Worm (Caenorhabditis elegans) whole organism, L4 larva: Measurements from ENCODE around the gene F13H8.11.

Experiments used
- D1046.2 ChIP-seq: fragments of 200-800 bp; sonication (Bioruptor generic); IDR thresholded peaks from 2 replicates; pipeline ENCODE4 v1.3.6; 2022; ENCODE audit warnings: missing genetic modification characterization, missing compliant biosample characterization
- F10B5.3 ChIP-seq: sonication (generic microtip); optimal IDR thresholded peaks from 2 replicates; lab custom pipeline; 2016; ENCODE audit warnings: mild to moderate bottlenecking, missing genetic modification characterization, missing compliant biosample characterization
- Y105C5A.15 ChIP-seq: fragments of 200-800 bp; sonication (Bioruptor generic); IDR thresholded peaks from 2 replicates; pipeline ENCODE4 v1.3.6; 2022; ENCODE audit warnings: missing genetic modification characterization, missing compliant biosample characterization
- Y5F2A.4 ChIP-seq: fragments of 200-800 bp; sonication (Bioruptor generic); optimal IDR thresholded peaks from 2 replicates; lab custom pipeline; 2018; ENCODE audit warnings: mild to moderate bottlenecking, missing genetic modification characterization, missing compliant biosample characterization
- aly-2 ChIP-seq: sonication (generic microtip); optimal IDR thresholded peaks from 2 replicates; lab custom pipeline; 2018; ENCODE audit warnings: missing biosample characterization, missing genetic modification characterization
- arid-1 ChIP-seq: fragments of 200-800 bp; sonication (Bioruptor generic); conservative IDR thresholded peaks from 2 replicates; pipeline ENCODE4 v1.3.6; 2022; ENCODE audit warnings: missing genetic modification reagents, missing genetic modification characterization, missing compliant biosample characterization
- ceh-20 ChIP-seq: fragments of 200-800 bp; sonication (Bioruptor generic); IDR thresholded peaks from 2 replicates; pipeline ENCODE4 v1.3.6; 2022; ENCODE audit warnings: missing genetic modification reagents, missing genetic modification characterization, missing compliant biosample characterization
- ceh-28 ChIP-seq: fragments of 150-350 bp; optimal IDR thresholded peaks from 2 replicates; lab custom pipeline; 2014; ENCODE audit warnings: missing biosample characterization, missing genetic modification reagents, missing genetic modification characterization
- ceh-32 ChIP-seq: sonication (generic microtip); optimal IDR thresholded peaks from 2 replicates; lab custom pipeline; 2016; ENCODE audit warnings: mild to moderate bottlenecking, missing genetic modification characterization, missing compliant biosample characterization; ENCODE audit not compliant: poor library complexity
- ceh-62 ChIP-seq: sonication (generic microtip); optimal IDR thresholded peaks from 2 replicates; lab custom pipeline; 2017; ENCODE audit warnings: missing biosample characterization, missing genetic modification characterization
- ceh-82 ChIP-seq: sonication (generic microtip); optimal IDR thresholded peaks from 2 replicates; lab custom pipeline; 2017; ENCODE audit warnings: missing biosample characterization, missing genetic modification characterization
- ces-1 ChIP-seq: fragments of 150-350 bp; sonication (generic microtip); optimal IDR thresholded peaks from 4 replicates; lab custom pipeline; 2014; ENCODE audit warnings: missing biosample characterization, missing genetic modification reagents, missing genetic modification characterization
- cey-2 ChIP-seq: sonication (generic microtip); optimal IDR thresholded peaks from 3 replicates; lab custom pipeline; 2017; ENCODE audit warnings: missing genetic modification characterization, mild to moderate bottlenecking, missing compliant biosample characterization, antibody characterized with exemption, borderline replicate concordance; ENCODE audit not compliant: insufficient read depth
- ctbp-1 ChIP-seq: fragments of 200-800 bp; sonication (Bioruptor generic); IDR thresholded peaks from 2 replicates; pipeline ENCODE4 v1.3.6; 2022; ENCODE audit warnings: missing genetic modification reagents, missing genetic modification characterization, missing compliant biosample characterization
- daf-16 ChIP-seq, 3 experiments: sonication (generic microtip); optimal IDR thresholded peaks; 2 replicates each; lab custom pipeline; 2016 to 2017; ENCODE audit warnings: missing genetic modification characterization in 3 of 3, missing genetic modification reagents in 3 of 3, mild to moderate bottlenecking in 2 of 3, missing compliant biosample characterization in 2 of 3, missing biosample characterization in 1 of 3, moderate library complexity in 1 of 3
- daf-19 ChIP-seq: fragments of 200-800 bp; sonication (Bioruptor generic); conservative IDR thresholded peaks from 2 replicates; pipeline ENCODE4 v1.3.6; 2022; ENCODE audit warnings: missing genetic modification characterization, missing compliant biosample characterization
- dmd-8 ChIP-seq: fragments of 200-800 bp; sonication (Bioruptor generic); IDR thresholded peaks from 2 replicates; pipeline ENCODE4 v1.3.6; 2022; ENCODE audit warnings: missing genetic modification characterization, missing compliant biosample characterization
- fkh-10 ChIP-seq: fragments of 150-350 bp; optimal IDR thresholded peaks from 2 replicates; lab custom pipeline; 2014; ENCODE audit warnings: missing biosample characterization, missing genetic modification reagents, missing genetic modification characterization
- fos-1 ChIP-seq: fragments of 150-350 bp; optimal IDR thresholded peaks from 2 replicates; lab custom pipeline; 2014; ENCODE audit warnings: missing biosample characterization, missing genetic modification characterization
- lim-7 ChIP-seq: fragments of 200-800 bp; sonication (Bioruptor generic); IDR thresholded peaks from 2 replicates; pipeline ENCODE4 v1.3.6; 2022; ENCODE audit warnings: missing genetic modification characterization, missing compliant biosample characterization
- lin-15B ChIP-seq: fragments of 150-350 bp; sonication (generic microtip); optimal IDR thresholded peaks from 3 replicates; lab custom pipeline; 2014; ENCODE audit warnings: missing biosample characterization, missing genetic modification characterization
- lsy-2 ChIP-seq, 2 experiments: fragments of 150-350 bp in 1 of 2; sonication (generic microtip) in 1 of 2; optimal IDR thresholded peaks; 2 replicates each; lab custom pipeline; 2014 to 2017; ENCODE audit warnings: missing biosample characterization in 2 of 2, missing genetic modification characterization in 2 of 2
- mdl-1 ChIP-seq, 2 experiments: fragments of 150-350 bp in 1 of 2; sonication (generic microtip) in 1 of 2; optimal IDR thresholded peaks; 2 replicates each; lab custom pipeline; 2014 to 2017; ENCODE audit warnings: missing biosample characterization in 2 of 2, missing genetic modification characterization in 2 of 2
- mxl-3 ChIP-seq: fragments of 200-800 bp; sonication (Bioruptor generic); optimal IDR thresholded peaks from 2 replicates; lab custom pipeline; 2018; ENCODE audit warnings: mild to moderate bottlenecking, missing genetic modification characterization, missing compliant biosample characterization
- nhr-10 ChIP-seq: fragments of 150-350 bp; optimal IDR thresholded peaks from 2 replicates; lab custom pipeline; 2014; ENCODE audit warnings: missing biosample characterization, missing genetic modification characterization
- nhr-102 ChIP-seq: sonication (generic microtip); optimal IDR thresholded peaks from 2 replicates; lab custom pipeline; 2016; ENCODE audit warnings: mild to moderate bottlenecking, missing genetic modification characterization, moderate library complexity, missing compliant biosample characterization
- nhr-28 ChIP-seq: fragments of 150-350 bp; optimal IDR thresholded peaks from 2 replicates; lab custom pipeline; 2014; ENCODE audit warnings: missing biosample characterization, missing genetic modification characterization
- nhr-6 ChIP-seq: fragments of 150-350 bp; optimal IDR thresholded peaks from 2 replicates; lab custom pipeline; 2014; ENCODE audit warnings: missing biosample characterization, missing genetic modification characterization
- nhr-76 ChIP-seq: fragments of 150-350 bp; optimal IDR thresholded peaks from 2 replicates; lab custom pipeline; 2014; ENCODE audit warnings: missing biosample characterization, missing genetic modification characterization
- pha-4 ChIP-seq, 2 experiments: fragments of 150-350 bp in 1 of 2; fragments of 200-800 bp in 1 of 2; sonication (Bioruptor generic) in 1 of 2; IDR thresholded peaks in 1 of 2; optimal IDR thresholded peaks in 1 of 2; 2 replicates each; pipeline versions ENCODE4 v1.3.6 to Lab custom; 2014 to 2022; ENCODE audit warnings: missing genetic modification characterization in 2 of 2, missing genetic modification reagents in 2 of 2, missing biosample characterization in 1 of 2, missing compliant biosample characterization in 1 of 2
- pqm-1 ChIP-seq: sonication (generic microtip); optimal IDR thresholded peaks from 2 replicates; lab custom pipeline; 2017; ENCODE audit warnings: missing biosample characterization, missing genetic modification characterization
- skn-1 ChIP-seq: fragments of 150-350 bp; optimal IDR thresholded peaks from 2 replicates; lab custom pipeline; 2014; ENCODE audit warnings: missing biosample characterization, missing genetic modification characterization
- spr-3 ChIP-seq: fragments of 200-800 bp; sonication (Bioruptor generic); optimal IDR thresholded peaks from 2 replicates; lab custom pipeline; 2018; ENCODE audit warnings: mild to moderate bottlenecking, missing genetic modification characterization, missing compliant biosample characterization
- tra-1 ChIP-seq: fragments of 200-800 bp; sonication (Bioruptor generic); IDR thresholded peaks from 2 replicates; pipeline ENCODE4 v1.3.6; 2022; ENCODE audit warnings: missing genetic modification reagents, missing genetic modification characterization, missing compliant biosample characterization
- unc-62 ChIP-seq, 3 experiments: fragments of 150-350 bp in 1 of 3; sonication (generic microtip); optimal IDR thresholded peaks in 2 of 3; peaks in 1 of 3; 1 replicate in 1 of 3; 2 replicates in 2 of 3; lab custom pipeline; 2014 to 2017; ENCODE audit warnings: missing biosample characterization in 3 of 3, missing genetic modification characterization in 3 of 3, missing genetic modification reagents in 3 of 3, missing genotype in 1 of 3
- vab-7 ChIP-seq: fragments of 200-800 bp; sonication (Bioruptor generic); IDR thresholded peaks from 2 replicates; pipeline ENCODE4 v1.3.6; 2022; ENCODE audit warnings: missing genetic modification reagents, missing genetic modification characterization, missing compliant biosample characterization
- zfp-2 ChIP-seq: sonication (generic microtip); optimal IDR thresholded peaks from 2 replicates; lab custom pipeline; 2016; ENCODE audit warnings: mild to moderate bottlenecking, missing genetic modification characterization, missing compliant biosample characterization
- zip-2 ChIP-seq: fragments of 150-350 bp; optimal IDR thresholded peaks from 2 replicates; lab custom pipeline; 2014; ENCODE audit warnings: missing biosample characterization, missing genetic modification characterization
- ztf-7 ChIP-seq: fragments of 150-350 bp; optimal IDR thresholded peaks from 2 replicates; lab custom pipeline; 2014; ENCODE audit warnings: missing biosample characterization, missing genetic modification characterization

F13H8.11 gene

DNA sequence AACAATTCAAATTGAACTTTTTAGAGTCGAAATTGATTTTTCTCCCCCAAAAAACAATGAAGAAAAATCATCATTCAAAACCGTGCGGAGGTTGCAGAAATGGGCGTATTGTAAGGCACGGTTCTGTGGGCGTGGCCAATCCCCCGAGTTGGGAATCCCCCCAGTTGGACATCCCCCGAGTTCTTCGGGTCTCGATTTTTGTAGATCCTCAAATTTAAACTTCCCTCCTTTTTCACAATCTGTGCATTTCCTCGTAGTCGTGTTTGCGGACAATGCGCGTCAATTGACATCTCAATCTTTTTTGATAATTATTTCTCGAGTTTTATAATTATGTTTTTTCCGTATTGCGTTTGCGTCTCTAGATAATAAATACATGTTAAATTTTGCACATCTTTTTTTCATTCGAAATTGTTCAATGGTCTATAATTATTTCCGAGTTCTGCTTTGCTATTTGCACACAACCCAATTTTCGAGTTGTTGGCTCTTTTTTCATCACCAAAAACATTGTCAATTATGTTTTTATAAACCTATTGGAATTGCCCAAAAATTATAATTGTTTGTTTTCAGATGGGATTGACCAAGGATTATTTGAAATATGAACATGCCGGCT, 10.1 kb upstream of the F13H8.11 start, which contains the start of gene F13H8.2 (continued):
- TF ChIP-seq zip-2 (tag; lab: Kevin White, UChicago) (no peak), daf-16 (GFP tag; optimal IDR thresholded peaks at IDR 0.05; lab: Kevin White, UChicago) (peak in 1 of 2 experiments; percentile 5), daf-16 (tag; optimal IDR thresholded peaks at IDR 0.05; lab: Kevin White, UChicago) (peak; percentile 6), ceh-82 (tag; lab: Kevin White, UChicago) (no peak), F10B5.3 (tag; lab: Kevin White, UChicago) (no peak), unc-62 (GFP tag; optimal IDR thresholded peaks at IDR 0.05 in 1 of 2; lab: Kevin White, UChicago) (peak in 1 of 2 experiments; percentile 37), unc-62 (tag; optimal IDR thresholded peaks at IDR 0.05; lab: Kevin White, UChicago) (no peak), ceh-62 (no peak), zfp-2 (tag; lab: Kevin White, UChicago) (no peak), mxl-3 (GFP tag; lab: Kevin White, UChicago) (peak; percentile 20)

DNA sequence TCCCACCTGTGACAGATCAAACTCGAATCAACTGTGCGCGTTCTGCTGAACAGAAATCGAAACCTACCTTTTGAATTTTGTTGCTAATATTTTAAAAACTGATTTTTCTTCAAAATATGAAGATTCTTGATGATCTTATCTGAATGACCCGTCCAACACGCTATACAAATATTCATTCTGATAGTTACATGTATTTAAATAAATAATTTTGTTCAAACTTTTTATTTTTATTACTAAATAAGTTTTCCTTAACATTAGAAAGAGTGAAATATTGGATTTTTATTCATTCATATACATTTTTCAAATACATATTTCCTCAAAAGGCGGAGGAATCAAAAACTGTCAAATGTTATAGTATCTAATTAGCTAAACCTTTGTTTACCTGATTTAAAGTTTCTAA, 8.2 kb upstream of the F13H8.11 start, which contains the start of gene F13H8.8:
F13H8.8 (minus strand) TSS at position 101 of the 400 bp plus-strand sequence.
- TF ChIP-seq arid-1 (GFP tag; lab: Robert Waterston, UW) (no peak), mdl-1 (tag; optimal IDR thresholded peaks at IDR 0.05; lab: Kevin White, UChicago) (no peak), ztf-7 (tag; lab: Kevin White, UChicago) (no peak), lim-7 (no peak), fkh-10 (GFP tag; lab: Kevin White, UChicago) (no peak), zfp-2 (tag; lab: Kevin White, UChicago) (no peak), ces-1 (GFP tag; lab: Kevin White, UChicago) (no peak), Y5F2A.4 (no peak), daf-19 (GFP tag; lab: Robert Waterston, UW) (no peak), aly-2 (no peak), vab-7 (GFP tag; lab: Robert Waterston, UW) (no peak), nhr-102 (tag; lab: Kevin White, UChicago) (no peak), fos-1 (tag; lab: Kevin White, UChicago) (no peak), pha-4 (GFP tag; IDR thresholded peaks at IDR 0.05; lab: Robert Waterston, UW) (no peak), pha-4 (tag; optimal IDR thresholded peaks at IDR 0.05; lab: Kevin White, UChicago) (no peak), daf-16 (GFP tag; optimal IDR thresholded peaks at IDR 0.05; lab: Kevin White, UChicago) (no peak), daf-16 (tag; optimal IDR thresholded peaks at IDR 0.05; lab: Kevin White, UChicago) (no peak), nhr-28 (tag; lab: Kevin White, UChicago) (no peak), lsy-2 (tag; optimal IDR thresholded peaks at IDR 0.05; lab: Kevin White, UChicago) (no peak), spr-3 (GFP tag; lab: Kevin White, UChicago) (no peak), ctbp-1 (GFP tag; lab: Robert Waterston, UW) (no peak), nhr-10 (tag; lab: Kevin White, UChicago) (no peak)

ce11 chrII:6263685-6264084, 3.9 kb upstream of the F13H8.11 start, which contains the start of gene F13H8.3:
Gene F13H8.3 (plus strand): TSS chrII:6263985.
- TF ChIP-seq ceh-32 (no peak), lin-15B (no peak), ceh-28 (tag; lab: Kevin White, UChicago) (no peak), skn-1 (no peak), tra-1 (GFP tag; lab: Robert Waterston, UW) (no peak), ceh-20 (GFP tag; lab: Robert Waterston, UW) (no peak), D1046.2 (GFP tag; lab: Robert Waterston, UW) (no peak), fos-1 (tag; lab: Kevin White, UChicago) (no peak), nhr-6 (no peak), ceh-82 (tag; lab: Kevin White, UChicago) (no peak), nhr-76 (tag; lab: Kevin White, UChicago) (no peak), Y105C5A.15 (GFP tag; lab: Robert Waterston, UW) (no peak), pqm-1 (tag; lab: Kevin White, UChicago) (no peak), nhr-10 (tag; lab: Kevin White, UChicago) (no peak), daf-16 (GFP tag; optimal IDR thresholded peaks at IDR 0.05; lab: Kevin White, UChicago) (no peak), daf-16 (tag; optimal IDR thresholded peaks at IDR 0.05; lab: Kevin White, UChicago) (no peak), dmd-8 (GFP tag; lab: Robert Waterston, UW) (no peak), cey-2 (tag; lab: Kevin White, UChicago) (no peak)
- TF ChIP-seq, all 104 proteins: peak for 0
